Worm (Caenorhabditis elegans): ENCODE measurements around the gene C17E7.13.

ce11 chrV:3870359-3870758, 18.7 kb downstream of the C17E7.13 start:
- TF ChIP-seq him-1 (tag; optimal IDR thresholded peaks at IDR 0.05) (no peak), dao-5 (tag; optimal IDR thresholded peaks at IDR 0.05) (no peak)

Measured in whole organism, L4/young adult.